Worm (Caenorhabditis elegans) whole organism, L3 larva: ENCODE measurements around the gene Y32F6B.9.

Experiments
- R02D3.7 ChIP-seq: fragments of 150-350 bp; optimal IDR thresholded peaks from 2 replicates; lab custom pipeline; 2014; ENCODE audit warnings: missing biosample characterization, missing genetic modification characterization
- ZK546.5 ChIP-seq: sonication (generic microtip); optimal IDR thresholded peaks from 2 replicates; lab custom pipeline; 2017; ENCODE audit warnings: missing biosample characterization, missing genetic modification characterization
- aly-2 ChIP-seq: fragments of 150-350 bp; optimal IDR thresholded peaks from 2 replicates; lab custom pipeline; 2014; ENCODE audit warnings: missing biosample characterization, missing genetic modification characterization
- ama-1 ChIP-seq: fragments of 150-350 bp; optimal IDR thresholded peaks from 2 replicates; lab custom pipeline; 2018
- ceh-28 ChIP-seq: fragments of 150-350 bp; optimal IDR thresholded peaks from 2 replicates; lab custom pipeline; 2014; ENCODE audit warnings: missing biosample characterization, missing genetic modification reagents, missing genetic modification characterization
- ceh-9 ChIP-seq: sonication (generic microtip); optimal IDR thresholded peaks from 2 replicates; lab custom pipeline; 2018; ENCODE audit warnings: missing biosample characterization, missing genetic modification characterization
- daf-12 ChIP-seq: fragments of 150-350 bp; optimal IDR thresholded peaks from 2 replicates; lab custom pipeline; 2014; ENCODE audit warnings: missing biosample characterization, missing genetic modification reagents, missing genetic modification characterization
- egl-27 ChIP-seq: sonication (generic microtip); optimal IDR thresholded peaks from 4 replicates; lab custom pipeline; 2017; ENCODE audit warnings: missing biosample characterization, missing genetic modification reagents, missing genetic modification characterization
- egl-5 ChIP-seq: fragments of 150-350 bp; optimal IDR thresholded peaks from 2 replicates; lab custom pipeline; 2017; ENCODE audit warnings: missing biosample characterization, missing genetic modification reagents, missing genetic modification characterization, inconsistent platforms
- elt-1 ChIP-seq: fragments of 150-350 bp; optimal IDR thresholded peaks from 2 replicates; lab custom pipeline; 2014; ENCODE audit warnings: missing biosample characterization, missing genetic modification characterization
- elt-2 ChIP-seq: sonication (generic microtip); optimal IDR thresholded peaks from 2 replicates; lab custom pipeline; 2016; ENCODE audit warnings: missing genetic modification reagents, mild to moderate bottlenecking, missing genetic modification characterization, missing compliant biosample characterization
- eor-1 ChIP-seq, 2 experiments: fragments of 150-350 bp; optimal IDR thresholded peaks; 2 replicates each; lab custom pipeline; 2014 to 2018; ENCODE audit warnings: missing biosample characterization in 2 of 2, missing genetic modification characterization in 2 of 2
- fkh-10 ChIP-seq: sonication (generic microtip); optimal IDR thresholded peaks from 2 replicates; lab custom pipeline; 2017; ENCODE audit warnings: missing biosample characterization, missing genetic modification reagents, missing genetic modification characterization
- fkh-2 ChIP-seq: fragments of 150-350 bp; optimal IDR thresholded peaks from 2 replicates; lab custom pipeline; 2014; ENCODE audit warnings: missing biosample characterization, missing genetic modification reagents, missing genetic modification characterization
- fos-1 ChIP-seq: fragments of 150-350 bp; optimal IDR thresholded peaks from 2 replicates; lab custom pipeline; 2014; ENCODE audit warnings: missing biosample characterization, missing genetic modification characterization
- hmg-11 ChIP-seq: sonication (generic microtip); optimal IDR thresholded peaks from 2 replicates; lab custom pipeline; 2016; ENCODE audit warnings: missing genetic modification characterization, missing compliant biosample characterization
- jun-1 ChIP-seq: fragments of 150-350 bp; optimal IDR thresholded peaks from 2 replicates; lab custom pipeline; 2014; ENCODE audit warnings: missing biosample characterization, missing genetic modification reagents, missing genetic modification characterization
- lin-15B ChIP-seq: fragments of 150-350 bp; optimal IDR thresholded peaks from 2 replicates; lab custom pipeline; 2014; ENCODE audit warnings: missing biosample characterization, missing genetic modification characterization
- lin-39 ChIP-seq: fragments of 150-350 bp; optimal IDR thresholded peaks from 2 replicates; lab custom pipeline; 2018; ENCODE audit warnings: missing biosample characterization, missing genetic modification reagents, missing genetic modification characterization
- lsy-12 ChIP-seq: sonication (generic microtip); optimal IDR thresholded peaks from 2 replicates; lab custom pipeline; 2016; ENCODE audit warnings: mild to moderate bottlenecking, missing genetic modification characterization, missing compliant biosample characterization
- mdl-1 ChIP-seq: fragments of 150-350 bp; optimal IDR thresholded peaks from 2 replicates; lab custom pipeline; 2014; ENCODE audit warnings: missing biosample characterization, missing genetic modification characterization
- mml-1 ChIP-seq: fragments of 150-350 bp; sonication (generic microtip); optimal IDR thresholded peaks from 3 replicates; lab custom pipeline; 2014; ENCODE audit warnings: missing biosample characterization, missing genetic modification characterization
- nfya-1 ChIP-seq: sonication (generic microtip); optimal IDR thresholded peaks from 2 replicates; lab custom pipeline; 2017; ENCODE audit warnings: missing genetic modification characterization, mild to moderate bottlenecking, missing compliant biosample characterization, antibody characterized with exemption, moderate library complexity; ENCODE audit not compliant: insufficient read depth
- nhr-11 ChIP-seq: fragments of 150-350 bp; optimal IDR thresholded peaks from 2 replicates; lab custom pipeline; 2014; ENCODE audit warnings: missing biosample characterization, missing genetic modification characterization
- nhr-12 ChIP-seq: fragments of 150-350 bp; optimal IDR thresholded peaks from 2 replicates; lab custom pipeline; 2014; ENCODE audit warnings: missing biosample characterization, missing genetic modification characterization
- nhr-23 ChIP-seq: fragments of 150-350 bp; optimal IDR thresholded peaks from 2 replicates; lab custom pipeline; 2014; ENCODE audit warnings: missing biosample characterization, missing genetic modification reagents, missing genetic modification characterization
- nhr-237 ChIP-seq: fragments of 150-350 bp; optimal IDR thresholded peaks from 2 replicates; lab custom pipeline; 2014; ENCODE audit warnings: missing biosample characterization, missing genetic modification characterization
- nhr-25 ChIP-seq: sonication (generic microtip); optimal IDR thresholded peaks from 2 replicates; lab custom pipeline; 2017; ENCODE audit warnings: missing biosample characterization, missing genetic modification characterization
- nhr-28 ChIP-seq: fragments of 150-350 bp; optimal IDR thresholded peaks from 2 replicates; lab custom pipeline; 2014; ENCODE audit warnings: missing biosample characterization, missing genetic modification characterization
- nhr-43 ChIP-seq: sonication (generic microtip); optimal IDR thresholded peaks from 2 replicates; lab custom pipeline; 2016; ENCODE audit warnings: mild to moderate bottlenecking, missing genetic modification characterization, missing compliant biosample characterization; ENCODE audit not compliant: poor library complexity, severe bottlenecking
- nhr-67 ChIP-seq: fragments of 150-350 bp; optimal IDR thresholded peaks from 2 replicates; lab custom pipeline; 2014; ENCODE audit warnings: missing biosample characterization, missing genetic modification characterization
- nhr-76 ChIP-seq: fragments of 150-350 bp; sonication (generic microtip); optimal IDR thresholded peaks from 5 replicates; lab custom pipeline; 2014; ENCODE audit warnings: missing biosample characterization, missing genetic modification characterization
- nhr-77 ChIP-seq: fragments of 150-350 bp; optimal IDR thresholded peaks from 2 replicates; lab custom pipeline; 2014; ENCODE audit warnings: missing biosample characterization, missing genetic modification characterization
- pqm-1 ChIP-seq: fragments of 150-350 bp; optimal IDR thresholded peaks from 2 replicates; lab custom pipeline; 2017; ENCODE audit warnings: missing biosample characterization, missing genetic modification characterization, inconsistent platforms
- sea-2 ChIP-seq: fragments of 150-350 bp; sonication (generic microtip); optimal IDR thresholded peaks from 4 replicates; lab custom pipeline; 2014; ENCODE audit warnings: missing biosample characterization, missing genetic modification reagents, missing genetic modification characterization
- skn-1 ChIP-seq: fragments of 150-350 bp; optimal IDR thresholded peaks from 2 replicates; lab custom pipeline; 2014; ENCODE audit warnings: missing biosample characterization, missing genetic modification characterization
- snpc-4 ChIP-seq: fragments of 150-350 bp; optimal IDR thresholded peaks from 2 replicates; lab custom pipeline; 2014; ENCODE audit warnings: missing biosample characterization, missing genetic modification characterization
- tbx-2 ChIP-seq: sonication (generic microtip); optimal IDR thresholded peaks from 2 replicates; lab custom pipeline; 2016; ENCODE audit warnings: mild to moderate bottlenecking, missing genetic modification characterization, missing compliant biosample characterization
- unc-39 ChIP-seq: sonication (generic microtip); optimal IDR thresholded peaks from 4 replicates; lab custom pipeline; 2017; ENCODE audit warnings: missing biosample characterization, missing genetic modification characterization
- zag-1 ChIP-seq: fragments of 150-350 bp; optimal IDR thresholded peaks from 2 replicates; lab custom pipeline; 2014; ENCODE audit warnings: missing biosample characterization, missing genetic modification characterization
- ztf-11 ChIP-seq: fragments of 150-350 bp; optimal IDR thresholded peaks from 2 replicates; lab custom pipeline; 2014; ENCODE audit warnings: missing biosample characterization, missing genetic modification characterization
- ztf-4 ChIP-seq: fragments of 150-350 bp; optimal IDR thresholded peaks from 2 replicates; lab custom pipeline; 2014; ENCODE audit warnings: missing biosample characterization, missing genetic modification characterization

Gene Y32F6B.9

DNA sequence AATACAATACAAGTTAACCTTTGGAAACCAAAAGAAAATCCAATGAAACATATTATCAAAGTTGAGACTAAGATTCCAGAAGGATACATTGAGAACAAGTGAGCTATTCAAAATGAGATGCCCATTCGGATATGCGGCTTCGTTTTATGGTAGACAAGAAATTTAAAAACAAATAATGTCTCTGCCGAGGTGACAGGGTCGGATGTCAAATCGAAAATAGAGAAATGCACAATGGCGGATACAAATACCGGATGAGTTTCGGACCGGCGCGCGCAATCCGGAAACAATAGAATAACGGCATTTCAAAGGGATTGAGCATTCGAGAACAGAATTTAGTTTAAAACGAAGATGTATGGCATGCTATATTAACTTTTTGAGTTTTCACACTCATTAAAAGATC lies 15.2 kb upstream of the Y32F6B.9 start, which contains the start of gene F22E12.3:
Gene F22E12.3, minus strand, starts transcription at position 101 of the 400 bp plus-strand sequence.
- TF ChIP-seq ama-1 (peak; percentile 10), nhr-11 (no peak)

ce11 chrV:10464160-10464559 lies 14.3 kb upstream of the Y32F6B.9 start:
- TF ChIP-seq nhr-237 (tag; lab: Kevin White, UChicago) (no peak), daf-12 (tag; lab: Kevin White, UChicago) (no peak), ZK546.5 (tag; lab: Kevin White, UChicago) (no peak), ama-1 (no peak), nhr-23 (tag; lab: Kevin White, UChicago) (no peak), snpc-4 (tag; lab: Kevin White, UChicago) (no peak), mdl-1 (tag; lab: Kevin White, UChicago) (no peak), pqm-1 (tag; lab: Kevin White, UChicago) (no peak), nhr-28 (no peak), ceh-9 (tag; lab: Kevin White, UChicago) (no peak)
- TF ChIP-seq, all 47 proteins: peak for 0

DNA sequence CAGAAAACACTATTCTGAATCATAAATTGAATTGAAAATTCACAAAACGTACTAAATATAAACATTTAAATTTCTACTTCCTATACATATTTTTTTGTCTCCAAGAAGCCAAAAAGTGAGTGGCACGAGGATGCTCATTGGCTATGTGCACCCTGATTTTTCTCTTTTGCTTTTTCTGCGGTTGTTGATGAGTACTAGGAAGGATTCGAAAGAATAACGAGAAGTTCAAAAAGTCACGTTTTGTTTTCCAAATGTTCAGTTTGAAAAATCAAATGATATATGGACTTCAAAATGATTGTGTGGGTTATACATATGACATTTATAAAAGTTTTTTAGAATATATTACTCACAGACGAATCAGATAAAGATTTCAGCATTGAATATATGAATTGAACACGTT lies 13.8 kb upstream of the Y32F6B.9 start:
- TF ChIP-seq nfya-1 (tag; lab: Kevin White, UChicago) (peak; percentile 39), ztf-4 (tag; lab: Kevin White, UChicago) (no peak), nhr-11 (no peak), nhr-77 (tag; lab: Kevin White, UChicago) (no peak), ceh-28 (tag; lab: Kevin White, UChicago) (no peak), nhr-237 (tag; lab: Kevin White, UChicago) (no peak), ama-1 (peak; percentile 1), aly-2 (tag; lab: Kevin White, UChicago) (no peak), daf-12 (tag; lab: Kevin White, UChicago) (no peak), nhr-67 (tag; lab: Kevin White, UChicago) (no peak), nhr-12 (tag; lab: Kevin White, UChicago) (no peak), snpc-4 (tag; lab: Kevin White, UChicago) (no peak), pqm-1 (tag; lab: Kevin White, UChicago) (no peak), lin-39 (tag; lab: Kevin White, UChicago) (peak; percentile 26), nhr-76 (tag; lab: Kevin White, UChicago) (no peak), nhr-43 (tag; lab: Kevin White, UChicago) (peak; percentile 14), elt-2 (tag; lab: Kevin White, UChicago) (no peak), R02D3.7 (tag; lab: Kevin White, UChicago) (no peak), nhr-25 (no peak), ceh-9 (tag; lab: Kevin White, UChicago) (no peak)

DNA sequence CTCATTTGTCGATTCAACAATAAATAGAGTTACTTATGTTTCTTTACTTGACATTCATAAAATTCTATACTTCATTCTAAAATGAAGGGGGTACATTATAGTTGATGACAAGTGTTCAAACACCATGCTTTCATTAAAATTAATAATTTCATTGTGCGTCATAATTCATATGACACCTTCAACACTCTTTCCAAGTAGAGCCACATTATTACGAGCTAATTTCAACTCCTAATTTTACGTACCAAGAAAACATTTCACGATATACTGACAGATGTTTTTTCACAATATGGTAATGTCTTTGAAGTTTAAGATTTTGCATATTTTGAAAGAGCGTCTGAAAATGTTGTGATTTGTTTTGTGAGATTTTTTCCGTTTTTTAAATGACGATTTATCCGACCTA lies 13.0 kb upstream of the Y32F6B.9 start:
- no peak for TF ChIP-seq hmg-11 (tag; lab: Kevin White, UChicago)
- no peak for TF ChIP-seq snpc-4 (tag; lab: Kevin White, UChicago)

DNA sequence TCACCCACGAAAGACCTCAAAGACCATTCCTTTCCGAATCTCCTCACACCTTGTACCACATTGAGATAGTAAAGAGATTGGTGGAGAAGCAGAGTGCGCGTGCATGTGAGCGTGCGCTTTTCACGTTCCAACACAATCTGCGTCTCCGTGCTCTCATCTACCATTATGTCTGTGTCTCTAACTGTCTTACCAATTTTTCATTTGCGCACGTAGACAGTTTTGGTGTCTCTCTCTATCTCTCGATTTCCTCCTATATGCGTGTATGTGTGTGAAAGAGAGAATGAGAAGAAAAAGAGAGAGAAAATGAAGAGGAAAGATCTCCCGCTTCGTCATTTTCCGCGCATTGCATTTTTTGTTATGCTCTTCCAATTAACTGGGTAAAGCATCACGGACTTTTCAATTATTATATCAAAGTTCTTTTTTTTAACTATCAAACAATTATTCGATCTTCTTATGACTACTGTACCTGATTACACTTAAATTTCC lies 11.8 kb upstream of the Y32F6B.9 start:
- TF ChIP-seq sea-2 (GFP tag; lab: Kevin White, UChicago) (no peak), ceh-28 (tag; lab: Kevin White, UChicago) (peak; percentile 87), fkh-2 (tag; lab: Kevin White, UChicago) (no peak), nfya-1 (tag; lab: Kevin White, UChicago) (peak; percentile 95), skn-1 (peak; percentile 44), ceh-9 (tag; lab: Kevin White, UChicago) (no peak), egl-27 (tag; lab: Kevin White, UChicago) (peak; percentile 84), lin-15B (peak; percentile 73), nhr-11 (peak; percentile 92), nhr-76 (tag; lab: Kevin White, UChicago) (peak; percentile 65), eor-1 (tag; optimal IDR thresholded peaks at IDR 0.05; lab: Kevin White, UChicago) (no peak), egl-5 (peak; percentile 85), ama-1 (peak; percentile 82), elt-2 (tag; lab: Kevin White, UChicago) (peak; percentile 85), ztf-11 (tag; lab: Kevin White, UChicago) (no peak), nhr-28 (no peak), mml-1 (tag; lab: Kevin White, UChicago) (peak; percentile 72), tbx-2 (tag; lab: Kevin White, UChicago) (peak; percentile 81), zag-1 (tag; lab: Kevin White, UChicago) (peak; percentile 58), nhr-23 (tag; lab: Kevin White, UChicago) (peak; percentile 96), nhr-67 (tag; lab: Kevin White, UChicago) (no peak), daf-12 (tag; lab: Kevin White, UChicago) (peak; percentile 22), mdl-1 (tag; lab: Kevin White, UChicago) (peak; percentile 98), jun-1 (peak; percentile 94), lsy-12 (tag; lab: Kevin White, UChicago) (peak; percentile 91), fos-1 (tag; lab: Kevin White, UChicago) (peak; percentile 79), nhr-25 (peak; percentile 99), elt-1 (tag; lab: Kevin White, UChicago) (peak; percentile 50), unc-39 (no peak), nhr-12 (tag; lab: Kevin White, UChicago) (no peak), fkh-10 (GFP tag; lab: Kevin White, UChicago) (peak; percentile 89), ztf-4 (tag; lab: Kevin White, UChicago) (peak; percentile 84), aly-2 (tag; lab: Kevin White, UChicago) (no peak)
